Worm (Caenorhabditis elegans) whole organism, early embryonic: ENCODE results near the gene ZK666.4.

Source experiments
- B0310.2 ChIP-seq: sonication (generic microtip); optimal IDR thresholded peaks from 2 replicates; lab custom pipeline; 2016; ENCODE audit warnings: mild to moderate bottlenecking, missing genetic modification characterization, missing compliant biosample characterization
- aly-1 ChIP-seq: sonication (generic microtip); optimal IDR thresholded peaks from 2 replicates; lab custom pipeline; 2016; ENCODE audit warnings: missing genetic modification characterization, missing compliant biosample characterization
- ama-1 ChIP-seq: fragments of 150-350 bp; optimal IDR thresholded peaks from 2 replicates; lab custom pipeline; 2014
- ceh-13 ChIP-seq: fragments of 200-800 bp; sonication (Bioruptor generic); optimal IDR thresholded peaks from 2 replicates; lab custom pipeline; 2018; ENCODE audit warnings: mild to moderate bottlenecking, missing genetic modification characterization, missing compliant biosample characterization
- ceh-36 ChIP-seq: sonication (generic microtip); optimal IDR thresholded peaks from 2 replicates; lab custom pipeline; 2016; ENCODE audit warnings: missing genetic modification characterization, inconsistent platforms, missing compliant biosample characterization
- ets-7 ChIP-seq: sonication (generic microtip); optimal IDR thresholded peaks from 2 replicates; lab custom pipeline; 2016; ENCODE audit warnings: missing genotype, missing genetic modification characterization, missing compliant biosample characterization
- flt-1 ChIP-seq: fragments of 200-800 bp; sonication (Bioruptor generic); IDR thresholded peaks from 2 replicates; pipeline ENCODE4 v1.3.6; 2022; ENCODE audit warnings: missing genetic modification characterization, missing compliant biosample characterization
- hnd-1 ChIP-seq: sonication (generic microtip); optimal IDR thresholded peaks from 2 replicates; lab custom pipeline; 2016; ENCODE audit warnings: missing genetic modification characterization, missing compliant biosample characterization
- pes-1 ChIP-seq: fragments of 200-800 bp; sonication (Bioruptor generic); IDR thresholded peaks from 2 replicates; pipeline ENCODE4 v1.3.6; 2022; ENCODE audit warnings: missing genetic modification reagents, missing genetic modification characterization, missing compliant biosample characterization
- scrt-1 ChIP-seq: fragments of 200-800 bp; sonication (Bioruptor generic); IDR thresholded peaks from 2 replicates; pipeline ENCODE4 v1.3.6; 2022; ENCODE audit warnings: missing genetic modification characterization, missing compliant biosample characterization
- tbx-11 ChIP-seq: fragments of 200-800 bp; sonication (Bioruptor generic); IDR thresholded peaks from 2 replicates; pipeline ENCODE4 v1.3.6; 2022; ENCODE audit warnings: missing genetic modification characterization, missing compliant biosample characterization
- tbx-37 ChIP-seq: fragments of 200-800 bp; sonication (Bioruptor generic); conservative IDR thresholded peaks from 2 replicates; pipeline ENCODE4 v1.3.6; 2022; ENCODE audit warnings: missing genetic modification reagents, missing genetic modification characterization, missing compliant biosample characterization
- tra-4 ChIP-seq: sonication (generic microtip); optimal IDR thresholded peaks from 2 replicates; lab custom pipeline; 2017; ENCODE audit warnings: missing genetic modification characterization, missing compliant biosample characterization

- TF ChIP-seq ama-1 (no peak), pes-1 (no peak), hnd-1 (no peak), ets-7 (tag; lab: Kevin White, UChicago) (no peak), aly-1 (tag; lab: Kevin White, UChicago) (no peak), ceh-36 (tag; lab: Kevin White, UChicago) (no peak), ceh-13 (GFP tag; lab: Kevin White, UChicago) (no peak), scrt-1 (GFP tag; lab: Robert Waterston, UW) (no peak), B0310.2 (tag; lab: Kevin White, UChicago) (no peak), tra-4 (no peak), flt-1 (GFP tag; lab: Robert Waterston, UW) (no peak), tbx-37 (no peak), tbx-11 (GFP tag; lab: Robert Waterston, UW) (no peak)
These were observed 12.7 kb upstream of the ZK666.4 start, which contains the start of the genes ZK673.6 and sdz-37 for ce11 chrII:10464230-10464920.
